Worm (Caenorhabditis elegans) whole organism, late embryonic: Measurements from ENCODE around the gene str-238.

ENCODE experiments used
- C08G9.2 ChIP-seq: sonication (generic microtip); optimal IDR thresholded peaks from 2 replicates; lab custom pipeline; 2016; ENCODE audit warnings: mild to moderate bottlenecking, missing genetic modification characterization, moderate library complexity, missing compliant biosample characterization
- ama-1 ChIP-seq: fragments of 150-350 bp; optimal IDR thresholded peaks from 2 replicates; lab custom pipeline; 2014
- hlh-6 ChIP-seq: sonication (generic microtip); optimal IDR thresholded peaks from 2 replicates; lab custom pipeline; 2016; ENCODE audit warnings: missing genotype, missing genetic modification characterization, missing compliant biosample characterization
- pros-1 ChIP-seq: fragments of 150-350 bp; optimal IDR thresholded peaks from 2 replicates; lab custom pipeline; 2014; ENCODE audit warnings: missing biosample characterization, missing genetic modification reagents, missing genetic modification characterization
- ref-2 ChIP-seq: sonication (generic microtip); optimal IDR thresholded peaks from 2 replicates; lab custom pipeline; 2016; ENCODE audit warnings: missing genetic modification characterization, missing compliant biosample characterization
- rnt-1 ChIP-seq: sonication (generic microtip); optimal IDR thresholded peaks from 2 replicates; lab custom pipeline; 2016; ENCODE audit warnings: missing genetic modification characterization, missing compliant biosample characterization

DNA sequence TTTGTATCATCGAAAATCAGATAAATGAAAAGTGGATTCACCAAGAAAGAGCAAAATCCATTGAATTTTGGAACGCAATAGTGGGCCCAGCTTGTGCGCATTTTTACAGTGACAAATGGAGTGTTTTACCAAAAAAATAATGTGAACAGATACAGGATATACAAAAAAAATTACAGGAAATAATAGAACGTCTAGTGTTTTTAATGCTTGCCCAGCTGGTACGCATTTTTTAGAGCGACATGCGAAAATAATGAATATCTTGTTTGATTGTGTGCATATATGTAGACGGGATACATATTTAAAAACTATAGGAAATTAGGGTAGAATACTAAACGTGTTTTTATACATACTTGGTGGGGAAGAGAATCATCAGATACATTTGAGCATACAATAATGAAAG, 28.7 kb upstream of the str-238 start, which contains the start of gene srj-25:
- no peak for TF ChIP-seq C08G9.2 (tag; lab: Kevin White, UChicago)
- no peak for TF ChIP-seq pros-1
- TF ChIP-seq ref-2, result no peak
- no peak for TF ChIP-seq hlh-6 (tag; lab: Kevin White, UChicago)
- no peak for TF ChIP-seq ama-1 (lab: Kevin White, UChicago)
- no peak for TF ChIP-seq rnt-1 (tag; lab: Kevin White, UChicago)
